Worm (Caenorhabditis elegans): ENCODE results near the gene C16H3.3.

DNA sequence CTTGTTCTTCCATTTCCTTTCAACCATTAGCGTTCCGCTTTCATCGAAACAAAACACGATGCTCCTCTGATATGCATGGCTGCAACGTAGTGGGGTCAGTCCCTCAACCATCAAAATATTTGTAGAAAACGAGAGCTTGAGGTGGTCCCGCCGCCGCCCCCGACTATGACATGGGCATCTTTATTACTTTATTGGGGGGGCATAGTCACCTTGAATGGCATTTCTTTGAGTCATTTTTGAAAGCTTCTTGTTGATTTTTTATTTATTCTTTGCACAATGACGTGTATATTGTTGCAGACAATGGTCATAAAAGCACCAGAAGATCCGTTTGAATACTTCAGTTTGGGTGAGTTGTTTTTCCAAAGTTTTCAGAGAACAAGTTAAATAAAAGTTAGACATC, 4.4 kb upstream of the C16H3.3 start, which contains the start of gene ncs-7:
- TF ChIP-seq ama-1 (optimal IDR thresholded peaks at IDR 0.05), result no peak
- no peak for TF ChIP-seq aly-1 (tag; optimal IDR thresholded peaks at IDR 0.05)
- TF ChIP-seq ceh-36 (tag; optimal IDR thresholded peaks at IDR 0.05), result no peak
- TF ChIP-seq tbx-37 (GFP tag; conservative IDR thresholded peaks at IDR 0.05), result no peak
- TF ChIP-seq scrt-1 (GFP tag; IDR thresholded peaks at IDR 0.05), result no peak
- TF ChIP-seq ceh-13 (GFP tag; optimal IDR thresholded peaks at IDR 0.05), result no peak
- TF ChIP-seq tra-4 (tag; optimal IDR thresholded peaks at IDR 0.05), result no peak
- TF ChIP-seq B0310.2 (tag; optimal IDR thresholded peaks at IDR 0.05), result no peak
- no peak for TF ChIP-seq ets-7 (tag; optimal IDR thresholded peaks at IDR 0.05)
- no peak for TF ChIP-seq hmbx-1 (tag; optimal IDR thresholded peaks at IDR 0.05)

All from whole organism, early embryonic.